Worm (Caenorhabditis elegans): ENCODE results near the gene Y97E10B.1.

DNA sequence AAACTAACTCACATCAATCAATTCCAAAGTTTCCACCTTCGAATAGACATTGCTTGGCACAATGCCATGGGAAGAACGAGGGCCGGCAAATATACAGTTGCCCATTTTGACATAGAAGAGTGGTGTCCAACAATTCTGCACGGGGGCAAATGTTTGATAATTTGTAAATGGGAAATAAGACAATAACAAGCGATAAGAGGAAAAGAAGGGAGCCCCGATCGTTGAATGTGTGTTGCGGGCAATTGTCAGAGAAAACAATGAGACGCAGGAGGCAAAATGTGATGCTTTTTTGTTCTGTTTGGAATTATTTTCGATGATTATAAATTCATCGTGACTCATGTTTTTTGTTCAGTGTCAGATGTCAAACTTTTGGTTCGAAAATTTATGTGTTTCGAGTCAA is 12.6 kb downstream of the Y97E10B.1 start, which contains the start of gene pals-34:
- TF ChIP-seq elt-3 (tag; optimal IDR thresholded peaks at IDR 0.05) (no peak), unc-130 (tag; optimal IDR thresholded peaks at IDR 0.05) (no peak), dpl-1 (GFP tag; optimal IDR thresholded peaks at IDR 0.05) (no peak), sox-4 (tag; optimal IDR thresholded peaks at IDR 0.05) (no peak), skn-1 (tag; optimal IDR thresholded peaks at IDR 0.05) (no peak), mdl-1 (tag; optimal IDR thresholded peaks at IDR 0.05) (no peak), lin-15B (tag; optimal IDR thresholded peaks at IDR 0.05) (no peak), pag-3 (tag; optimal IDR thresholded peaks at IDR 0.05; ENCODE audit: borderline replicate concordance, insufficient read depth) (no peak), lin-35 (GFP tag; optimal IDR thresholded peaks at IDR 0.05) (no peak), tbx-2 (tag; optimal IDR thresholded peaks at IDR 0.05) (no peak), lin-13 (GFP tag; optimal IDR thresholded peaks at IDR 0.05) (no peak), egl-27 (tag; optimal IDR thresholded peaks at IDR 0.05) (no peak), ceh-82 (tag; optimal IDR thresholded peaks at IDR 0.05) (no peak), efl-1 (optimal IDR thresholded peaks at IDR 0.05) (no peak), efl-1 (GFP tag; optimal IDR thresholded peaks at IDR 0.05 in 1 of 2) (peak in 1 of 2 experiments; percentile 87)
